Fruit fly (Drosophila melanogaster) whole organism, prepupa: ENCODE results near the gene ND-PDSW.

Experiments used
- CG1621 ChIP-seq: fragments of 200-800 bp; sonication (Bioruptor generic); optimal IDR thresholded peaks from 3 replicates; lab custom pipeline; 2018; ENCODE audit warnings: missing biosample characterization, mild to moderate bottlenecking, missing genetic modification characterization
- CG3032 ChIP-seq: fragments of 200-800 bp; optimal IDR thresholded peaks from 2 replicates; lab custom pipeline; 2019; ENCODE audit warnings: missing biosample characterization, mild to moderate bottlenecking, missing genetic modification characterization, moderate library complexity
- CG6792 ChIP-seq: fragments of 200-800 bp; sonication (Bioruptor generic); optimal IDR thresholded peaks from 3 replicates; lab custom pipeline; 2016; ENCODE audit warnings: missing biosample characterization, missing genetic modification characterization
- CG8632 ChIP-seq: fragments of 200-800 bp; sonication (Bioruptor generic); optimal IDR thresholded peaks from 3 replicates; lab custom pipeline; 2016; ENCODE audit warnings: missing biosample characterization, missing genetic modification characterization
- Eip93F ChIP-seq: fragments of 200-800 bp; sonication (Bioruptor generic); optimal IDR thresholded peaks from 2 replicates; lab custom pipeline; 2016; ENCODE audit warnings: missing biosample characterization, mild to moderate bottlenecking, missing genetic modification characterization
- Gug ChIP-seq: fragments of 200-800 bp; sonication (Bioruptor generic); IDR thresholded peaks from 2 replicates; pipeline ENCODE4 v1.3.6; 2022; ENCODE audit warnings: missing biosample characterization, missing genetic modification characterization
- Hr39 ChIP-seq: fragments of 200-800 bp; sonication (Bioruptor generic); optimal IDR thresholded peaks from 2 replicates; lab custom pipeline; 2016; ENCODE audit warnings: missing biosample characterization, missing genetic modification characterization
- Lpt ChIP-seq: fragments of 200-800 bp; sonication (Bioruptor generic); optimal IDR thresholded peaks from 3 replicates; lab custom pipeline; 2016; ENCODE audit warnings: missing biosample characterization, missing genetic modification characterization
- Sox15 ChIP-seq: fragments of 200-800 bp; sonication (Bioruptor generic); optimal IDR thresholded peaks from 3 replicates; lab custom pipeline; 2016; ENCODE audit warnings: missing biosample characterization, missing genetic modification characterization
- fd85E ChIP-seq: fragments of 200-800 bp; sonication (Bioruptor generic); optimal IDR thresholded peaks from 3 replicates; lab custom pipeline; 2016; ENCODE audit warnings: missing biosample characterization, missing genetic modification characterization
- pdm3 ChIP-seq: fragments of 200-800 bp; sonication (Bioruptor generic); optimal IDR thresholded peaks from 3 replicates; lab custom pipeline; 2016; ENCODE audit warnings: missing biosample characterization, missing genetic modification characterization

- TF ChIP-seq CG8632 (GFP tag; lab: Kevin White, UChicago): no peak
- TF ChIP-seq CG1621: no peak
- TF ChIP-seq Gug: peak; percentile 46; the same call in 1 of the 2 replicates
- TF ChIP-seq pdm3 (GFP tag; lab: Kevin White, UChicago): no peak
- TF ChIP-seq CG3032: no peak
- TF ChIP-seq fd85E (GFP tag; lab: Kevin White, UChicago): no peak
- no peak for TF ChIP-seq Eip93F
- no peak for TF ChIP-seq Lpt (GFP tag; lab: Kevin White, UChicago)
- no peak for TF ChIP-seq Sox15 (GFP tag; lab: Kevin White, UChicago)
- no peak for TF ChIP-seq CG6792
- no peak for TF ChIP-seq Hr39 (GFP tag; lab: Kevin White, UChicago)
Measured at dm6 chr2L:3507209-3508164, 41.5 kb downstream of the ND-PDSW start, which contains the start of gene tim.
